Worm (Caenorhabditis elegans): Measurements from ENCODE around the gene F56C9.3.

The F56C9.3 gene

DNA sequence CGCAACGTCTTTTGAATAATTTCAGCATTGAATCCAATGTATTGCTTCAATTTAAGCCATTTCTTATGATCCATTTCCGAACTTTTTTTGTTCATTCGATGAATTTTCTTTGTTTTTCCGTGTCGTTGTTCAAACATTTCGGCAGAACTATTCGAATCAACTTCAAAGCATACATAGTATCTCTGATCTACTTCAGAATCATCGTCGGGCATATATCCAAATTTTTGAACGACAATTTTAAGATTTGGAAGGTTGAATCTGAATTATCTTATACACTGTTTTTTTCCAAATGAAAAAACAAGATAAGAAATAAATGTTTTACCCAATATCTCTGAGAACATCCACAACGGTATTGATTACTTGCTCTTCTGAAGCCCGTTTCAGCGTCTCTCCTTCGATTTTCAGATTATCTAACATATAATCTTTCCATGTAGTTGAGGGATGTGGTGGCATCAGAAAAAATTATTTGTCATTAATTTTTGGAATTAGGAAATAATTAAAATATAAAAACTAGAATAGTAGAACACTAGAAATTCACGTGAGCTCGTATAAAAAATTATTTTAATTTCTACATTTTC, 18.2 kb downstream of the F56C9.3 start, which contains the start of gene lab-2 (continued):
- TF ChIP-seq dve-1 (tag; optimal IDR thresholded peaks at IDR 0.05; ENCODE audit: insufficient read depth) = peak; percentile 1
- TF ChIP-seq php-3 (GFP tag; IDR thresholded peaks at IDR 0.05) = 0 out of 2 replicates have a peak, but pooled peaks have one; percentile 16
- no peak for TF ChIP-seq aly-2 (tag; optimal IDR thresholded peaks at IDR 0.05)
- TF ChIP-seq F26F4.8 (GFP tag; conservative IDR thresholded peaks at IDR 0.05) = no peak
- TF ChIP-seq ctbp-1 (GFP tag; IDR thresholded peaks at IDR 0.05) = no peak
- no peak for TF ChIP-seq ceh-28 (tag; optimal IDR thresholded peaks at IDR 0.05)
- TF ChIP-seq F49E8.2 (tag; optimal IDR thresholded peaks at IDR 0.05; ENCODE audit: borderline replicate concordance) = no peak
- no peak for TF ChIP-seq saeg-2 (GFP tag; IDR thresholded peaks at IDR 0.05)
- no peak for TF ChIP-seq lin-39 (tag; optimal IDR thresholded peaks at IDR 0.05)
- TF ChIP-seq lin-38 (GFP tag; IDR thresholded peaks at IDR 0.05) = 0 out of 2 replicates have a peak, but pooled peaks have one; percentile 20
- no peak for TF ChIP-seq tag-97 (GFP tag; IDR thresholded peaks at IDR 0.05)
- TF ChIP-seq nhr-28 (tag; optimal IDR thresholded peaks at IDR 0.05) = no peak
- TF ChIP-seq lin-29 (GFP tag; IDR thresholded peaks at IDR 0.05) = no peak
- no peak for TF ChIP-seq ceh-62 (tag; optimal IDR thresholded peaks at IDR 0.05)
- TF ChIP-seq mdl-1 (tag; optimal IDR thresholded peaks at IDR 0.05) = no peak
- no peak for TF ChIP-seq ceh-44 (GFP tag; IDR thresholded peaks at IDR 0.05)
- no peak for TF ChIP-seq lim-7 (GFP tag; IDR thresholded peaks at IDR 0.05)
- TF ChIP-seq egl-27 (tag; optimal IDR thresholded peaks at IDR 0.05) = no peak
- TF ChIP-seq pha-4 (GFP tag; IDR thresholded peaks at IDR 0.05) = peak; percentile 58
- TF ChIP-seq pha-4 (tag; optimal IDR thresholded peaks at IDR 0.05) = no peak
- no peak for TF ChIP-seq rbr-2 (tag; optimal IDR thresholded peaks at IDR 0.05)
- no peak for TF ChIP-seq ZK546.5 (tag; optimal IDR thresholded peaks at IDR 0.05)
- TF ChIP-seq zfp-2 (tag; optimal IDR thresholded peaks at IDR 0.05) = no peak
- TF ChIP-seq fos-1 (tag; optimal IDR thresholded peaks at IDR 0.05) = no peak
- TF ChIP-seq zip-11 (GFP tag; IDR thresholded peaks at IDR 0.05) = no peak
- TF ChIP-seq vab-7 (GFP tag; IDR thresholded peaks at IDR 0.05) = peak; percentile 6; the same call in 1 of the 2 replicates
- no peak for TF ChIP-seq arid-1 (GFP tag; conservative IDR thresholded peaks at IDR 0.05)
- 0 out of 2 replicates have a peak, but pooled peaks have one; percentile 21 for TF ChIP-seq zfp-3 (GFP tag; conservative IDR thresholded peaks at IDR 0.05)
- TF ChIP-seq unc-62 (GFP tag; optimal IDR thresholded peaks at IDR 0.05 in 1 of 2) = no peak
- no peak for TF ChIP-seq unc-62 (tag; optimal IDR thresholded peaks at IDR 0.05)

DNA sequence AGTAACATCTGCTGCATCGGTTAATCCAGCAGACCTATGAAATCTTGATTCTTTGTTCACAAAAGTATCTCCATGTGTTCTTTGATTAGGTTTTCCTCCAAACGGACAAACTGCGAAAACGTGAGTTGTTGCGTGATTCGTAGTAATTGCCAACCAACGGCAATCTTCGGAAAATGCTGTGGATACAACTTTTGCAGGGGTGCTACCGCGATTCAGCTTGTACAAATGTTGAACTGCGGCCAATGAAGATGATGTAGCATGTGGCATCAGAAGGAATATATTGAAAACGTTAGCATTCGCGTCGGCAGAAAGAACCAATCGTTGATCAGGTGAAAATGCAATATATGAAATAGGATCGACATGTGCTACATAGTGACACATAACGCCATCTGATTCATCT, 20.6 kb downstream of the F56C9.3 start:
- no peak for TF ChIP-seq nhr-237 (tag; optimal IDR thresholded peaks at IDR 0.05)
- peak in 1 of 2 experiments; percentile 87 for TF ChIP-seq unc-62 (GFP tag; optimal IDR thresholded peaks at IDR 0.05 in 1 of 2)
- no peak for TF ChIP-seq unc-62 (tag; optimal IDR thresholded peaks at IDR 0.05)

DNA sequence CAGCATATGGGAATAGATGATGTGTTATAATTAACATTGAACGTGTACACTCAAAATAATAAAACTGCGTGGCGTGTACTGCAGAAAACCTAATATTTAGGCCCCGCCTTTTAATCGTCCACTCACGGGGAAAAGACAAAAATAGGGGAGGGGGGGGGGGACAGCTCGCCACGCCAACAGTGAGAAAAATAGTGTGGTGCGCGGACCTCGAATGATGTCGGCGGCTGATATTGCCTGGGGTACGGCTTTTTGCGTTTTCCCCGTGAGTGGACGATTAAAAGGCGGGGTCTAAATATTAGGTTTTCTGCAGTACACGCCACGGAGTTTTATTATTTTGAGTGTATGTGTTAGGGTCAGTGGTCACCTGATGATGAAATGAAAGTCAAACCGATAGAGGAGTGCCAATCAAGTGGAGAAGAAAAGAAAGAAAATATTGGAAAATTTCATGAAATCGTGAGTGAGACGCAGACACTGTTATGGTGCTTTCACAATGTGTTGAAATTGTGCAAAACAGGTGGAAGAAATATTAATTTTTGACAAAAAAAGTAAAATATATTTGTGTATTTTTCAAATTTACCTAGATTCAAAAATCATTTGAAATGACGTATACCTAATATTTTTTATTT, 22.9 kb downstream of the F56C9.3 start:
- peak; percentile 48 for TF ChIP-seq dmd-6 (GFP tag; IDR thresholded peaks at IDR 0.05)
- TF ChIP-seq nhr-28 (tag; optimal IDR thresholded peaks at IDR 0.05) = peak; percentile 15
- 0 out of 2 replicates have a peak, but pooled peaks have one; percentile 37 for TF ChIP-seq tra-1 (GFP tag; IDR thresholded peaks at IDR 0.05)
- TF ChIP-seq ctbp-1 (GFP tag; IDR thresholded peaks at IDR 0.05) = 0 out of 2 replicates have a peak, but pooled peaks have one; percentile 34
- TF ChIP-seq hlh-11 (tag; optimal IDR thresholded peaks at IDR 0.05) = peak; percentile 11
- 0 out of 2 replicates have a peak, but pooled peaks have one; percentile 21 for TF ChIP-seq set-16 (GFP tag; IDR thresholded peaks at IDR 0.05)
- peak; percentile 28 for TF ChIP-seq hlh-30 (tag; optimal IDR thresholded peaks at IDR 0.05; ENCODE audit: insufficient read depth)

Data from whole organism, L4 larva.